Fruit fly (Drosophila melanogaster): ENCODE data around the gene Srx.

Gene Srx

DNA sequence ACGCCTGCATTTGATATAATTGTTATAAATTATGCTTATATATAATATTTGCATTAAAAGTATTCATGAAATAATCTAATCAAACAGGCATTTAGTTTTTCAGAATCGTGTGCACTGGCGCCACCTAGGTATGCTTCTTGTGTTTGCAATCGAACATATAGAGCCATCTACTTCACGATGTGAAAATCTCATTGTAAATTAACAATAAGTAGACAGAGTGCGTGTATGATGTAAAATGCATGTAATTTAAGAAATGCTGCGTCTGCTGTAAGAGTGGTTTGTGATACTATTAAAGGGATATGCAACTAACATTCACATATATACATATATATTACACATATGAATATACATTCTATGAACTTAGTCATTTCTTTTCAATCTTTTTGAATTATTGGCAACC, 36.5 kb upstream of the Srx start:
- TF ChIP-seq CG8159 (tag; optimal IDR thresholded peaks at IDR 0.05) (no peak), EcR (GFP tag; optimal IDR thresholded peaks at IDR 0.05) (no peak), CG32121 (GFP tag; IDR thresholded peaks at IDR 0.05) (no peak), rn (GFP tag; IDR thresholded peaks at IDR 0.05) (no peak), Ets98B (GFP tag; IDR thresholded peaks at IDR 0.05) (no peak), Pif1A (GFP tag; optimal IDR thresholded peaks at IDR 0.05) (no peak), Snoo (tag; optimal IDR thresholded peaks at IDR 0.05) (no peak), CG9948 (tag; optimal IDR thresholded peaks at IDR 0.05) (no peak), CG15710 (tag; optimal IDR thresholded peaks at IDR 0.05) (no peak), CG13204 (GFP tag; optimal IDR thresholded peaks at IDR 0.05) (no peak), gl (tag; optimal IDR thresholded peaks at IDR 0.05) (no peak), CG17806 (tag; optimal IDR thresholded peaks at IDR 0.05) (no peak), CG12605 (GFP tag; IDR thresholded peaks at IDR 0.05) (no peak), CG34367 (tag; optimal IDR thresholded peaks at IDR 0.05) (no peak), CG4496 (GFP tag; IDR thresholded peaks at IDR 0.05) (no peak), fd96Ca (GFP tag; IDR thresholded peaks at IDR 0.05) (no peak), Pif1B (GFP tag; optimal IDR thresholded peaks at IDR 0.05) (no peak), CG8301 (tag; optimal IDR thresholded peaks at IDR 0.05) (no peak), D1 (tag; optimal IDR thresholded peaks at IDR 0.05) (no peak), CG10348 (GFP tag; IDR thresholded peaks at IDR 0.05) (no peak)

DNA sequence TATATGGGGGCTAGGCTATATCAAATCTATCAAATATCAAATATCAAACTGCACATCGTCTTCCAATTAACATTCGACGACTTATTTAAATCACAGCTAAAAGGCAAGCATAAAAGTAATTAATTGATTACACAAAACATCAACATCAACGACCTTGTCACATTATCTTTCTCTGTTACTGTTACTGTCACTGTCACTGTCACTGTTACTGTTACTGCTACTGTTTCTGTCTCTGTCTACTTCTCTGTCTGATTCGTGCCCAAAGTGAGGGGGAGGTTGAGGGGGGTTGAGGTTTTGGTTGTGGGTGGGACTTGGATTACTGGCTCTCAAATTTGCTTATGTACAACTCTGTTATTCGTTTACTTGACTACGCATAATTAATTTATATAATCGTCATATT, 35.3 kb upstream of the Srx start:
- TF ChIP-seq gl (tag; optimal IDR thresholded peaks at IDR 0.05) (no peak), CG4496 (GFP tag; IDR thresholded peaks at IDR 0.05) (0 out of 3 replicates have a peak, but pooled peaks have one; percentile 20)

DNA sequence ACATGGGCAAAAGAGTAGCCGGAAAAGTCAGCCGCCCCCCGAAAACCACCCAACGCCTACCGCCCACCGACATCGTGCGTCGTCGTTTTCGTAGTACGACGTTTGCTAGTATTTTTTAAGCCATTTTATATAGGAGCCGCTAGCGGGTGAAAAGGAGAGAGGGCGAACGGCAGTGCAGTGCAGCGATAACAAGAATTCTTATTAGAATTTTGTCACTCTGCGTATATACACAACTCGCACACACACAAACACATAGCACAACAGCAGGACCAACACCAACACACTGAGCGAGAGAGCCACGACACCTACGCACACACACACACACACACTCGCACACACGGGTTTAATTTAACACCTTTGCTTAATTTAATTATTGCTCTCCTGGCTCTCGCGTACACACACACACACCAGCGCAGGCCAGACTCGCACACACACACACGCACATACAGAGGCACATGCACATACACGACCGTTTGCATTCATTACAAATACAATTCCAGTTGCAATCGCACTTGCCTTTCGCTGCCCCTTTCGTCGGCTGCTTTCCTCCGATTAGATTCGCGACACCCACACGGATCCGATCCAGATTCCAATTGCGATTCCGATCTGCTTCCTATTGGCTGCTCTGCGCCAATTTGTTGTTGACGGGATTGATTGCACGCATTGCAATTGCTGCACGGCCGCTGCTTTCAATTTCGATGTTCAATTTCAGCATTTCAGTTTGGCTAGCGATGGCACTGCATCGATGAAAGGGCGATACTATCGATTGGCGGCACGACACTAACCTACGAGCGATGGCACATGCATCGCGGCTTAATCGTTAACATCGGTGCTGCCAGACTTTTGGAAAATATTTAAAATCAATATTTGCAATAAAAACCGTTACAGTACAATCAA, 29.7 kb upstream of the Srx start, which contains the start of gene Socs16D:
Gene Socs16D, minus strand, starts transcription at position 758 of the 897 bp plus-strand sequence.
- TF ChIP-seq EcR (GFP tag; optimal IDR thresholded peaks at IDR 0.05): peak; percentile 20
- TF ChIP-seq CG17806 (tag; optimal IDR thresholded peaks at IDR 0.05): no peak
- TF ChIP-seq Snoo (tag; optimal IDR thresholded peaks at IDR 0.05): peak; percentile 43
- peak; percentile 7 for TF ChIP-seq CG8301 (tag; optimal IDR thresholded peaks at IDR 0.05)
- TF ChIP-seq D1 (tag; optimal IDR thresholded peaks at IDR 0.05): no peak
- TF ChIP-seq CG13204 (GFP tag; optimal IDR thresholded peaks at IDR 0.05): peak; percentile 18
- peak; percentile 27; the same call in 2 of the 3 replicates for TF ChIP-seq CG4496 (GFP tag; IDR thresholded peaks at IDR 0.05)
- peak; percentile 6; the same call in 1 of the 2 replicates for TF ChIP-seq Ets98B (GFP tag; IDR thresholded peaks at IDR 0.05)
- TF ChIP-seq CG8159 (tag; optimal IDR thresholded peaks at IDR 0.05): no peak
- no peak for TF ChIP-seq CG10348 (GFP tag; IDR thresholded peaks at IDR 0.05)
- TF ChIP-seq CG32121 (GFP tag; IDR thresholded peaks at IDR 0.05): no peak
- peak; percentile 51 for TF ChIP-seq Pif1B (GFP tag; optimal IDR thresholded peaks at IDR 0.05)
- no peak for TF ChIP-seq CG14655 (GFP tag; optimal IDR thresholded peaks at IDR 0.05)

DNA sequence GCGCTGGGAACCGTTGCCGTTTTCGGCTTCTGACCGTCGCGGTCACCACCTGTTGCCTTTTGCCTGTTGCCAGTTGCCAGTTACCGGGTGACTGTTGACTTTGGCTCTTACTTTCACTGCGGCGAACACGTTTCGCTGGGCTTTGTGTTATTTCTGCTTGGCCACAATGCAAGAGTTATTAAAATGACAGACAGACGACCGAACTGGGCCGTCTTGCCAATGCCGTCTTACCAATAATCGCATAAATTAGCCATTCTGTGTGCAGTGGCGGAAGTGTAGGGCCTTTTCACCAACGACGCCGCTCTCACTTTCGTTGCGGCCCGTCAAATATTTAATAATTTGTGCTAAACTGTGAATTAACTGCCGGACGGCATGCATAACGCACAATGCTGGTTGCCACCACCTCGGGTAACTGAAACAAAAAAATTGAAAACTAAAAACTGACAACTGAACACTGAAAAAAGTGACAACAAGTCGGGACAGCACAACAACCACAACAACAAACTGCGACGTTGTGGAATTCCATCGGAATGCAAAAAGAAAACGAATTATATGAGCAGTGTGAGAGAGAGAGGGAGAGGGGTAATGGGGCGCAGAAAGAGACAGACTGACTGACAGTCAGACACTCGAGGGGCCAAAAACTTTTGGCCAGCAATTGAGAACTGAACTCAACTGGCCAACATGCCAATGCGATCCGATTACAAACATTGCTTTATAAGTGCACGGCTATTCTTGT, 28.3 kb upstream of the Srx start:
- no peak for TF ChIP-seq CG4496 (GFP tag; IDR thresholded peaks at IDR 0.05)
- no peak for TF ChIP-seq CG9948 (tag; optimal IDR thresholded peaks at IDR 0.05)
- no peak for TF ChIP-seq Pif1A (GFP tag; optimal IDR thresholded peaks at IDR 0.05)
- no peak for TF ChIP-seq fd96Ca (GFP tag; IDR thresholded peaks at IDR 0.05)
- TF ChIP-seq Ets98B (GFP tag; IDR thresholded peaks at IDR 0.05): no peak
- TF ChIP-seq D1 (tag; optimal IDR thresholded peaks at IDR 0.05): no peak
- TF ChIP-seq CG12605 (GFP tag; IDR thresholded peaks at IDR 0.05): no peak

DNA sequence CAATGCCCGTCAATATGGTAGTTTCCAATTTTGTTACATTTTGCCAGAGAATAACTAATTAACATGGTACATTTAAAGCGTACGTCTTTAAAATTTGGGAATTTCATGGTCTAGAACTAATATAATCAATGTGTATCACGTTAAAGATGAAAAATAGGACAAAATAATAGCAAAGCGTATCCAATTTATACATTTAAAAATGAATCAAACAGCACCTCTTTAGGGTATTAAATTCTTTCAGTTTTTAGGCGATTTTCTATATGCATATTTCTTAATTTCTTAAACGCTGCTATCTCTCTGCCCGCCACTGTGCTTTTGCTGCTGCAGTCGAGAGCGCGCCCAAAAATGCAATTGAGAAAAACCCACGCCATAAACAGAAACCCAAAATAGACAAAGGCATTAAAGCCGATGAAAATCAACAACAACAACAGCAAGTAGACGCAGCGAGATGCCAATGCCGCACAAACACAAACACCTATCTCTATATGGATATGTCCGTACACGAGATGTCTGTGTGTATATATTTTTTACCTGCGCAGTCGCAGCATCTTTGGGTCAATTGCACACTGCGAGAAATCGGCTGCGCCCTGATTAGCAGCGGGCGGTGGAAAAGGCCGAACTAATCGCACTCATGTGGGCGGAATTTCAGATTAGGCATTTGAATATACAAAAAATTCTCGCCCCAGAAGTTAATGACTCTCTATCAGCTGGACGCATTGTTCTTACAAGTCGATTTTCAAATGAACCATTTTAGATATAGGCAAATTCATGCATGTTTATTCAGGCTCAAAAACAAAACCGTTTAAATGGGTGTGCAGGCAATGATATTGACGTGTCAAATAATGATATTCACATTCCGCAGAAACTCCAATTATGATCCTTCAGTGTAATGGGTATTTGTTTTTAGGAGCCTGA, 27.4 kb upstream of the Srx start:
- TF ChIP-seq Ets98B (GFP tag; IDR thresholded peaks at IDR 0.05) (peak; percentile 5; the same call in 1 of the 2 replicates), Snoo (tag; optimal IDR thresholded peaks at IDR 0.05) (peak; percentile 4), CG32121 (GFP tag; IDR thresholded peaks at IDR 0.05) (peak; percentile 48), rn (GFP tag; IDR thresholded peaks at IDR 0.05) (0 out of 2 replicates have a peak, but pooled peaks have one; percentile 22), CG9948 (tag; optimal IDR thresholded peaks at IDR 0.05) (peak; percentile 65), Pif1B (GFP tag; optimal IDR thresholded peaks at IDR 0.05) (peak; percentile 19), CG4496 (GFP tag; IDR thresholded peaks at IDR 0.05) (peak; percentile 65), CG12605 (GFP tag; IDR thresholded peaks at IDR 0.05) (0 out of 2 replicates have a peak, but pooled peaks have one; percentile 8), EcR (GFP tag; optimal IDR thresholded peaks at IDR 0.05) (no peak), CG34367 (tag; optimal IDR thresholded peaks at IDR 0.05) (peak; percentile 57), D1 (tag; optimal IDR thresholded peaks at IDR 0.05) (peak; percentile 70), CG8159 (tag; optimal IDR thresholded peaks at IDR 0.05) (peak; percentile 78), CG14655 (GFP tag; optimal IDR thresholded peaks at IDR 0.05) (peak; percentile 53), CG17806 (tag; optimal IDR thresholded peaks at IDR 0.05) (peak; percentile 61), gl (tag; optimal IDR thresholded peaks at IDR 0.05) (no peak), CG8301 (tag; optimal IDR thresholded peaks at IDR 0.05) (peak; percentile 77), CG10348 (GFP tag; IDR thresholded peaks at IDR 0.05) (peak; percentile 29; the same call in 1 of the 2 replicates), Pif1A (GFP tag; optimal IDR thresholded peaks at IDR 0.05) (peak; percentile 34), CG15710 (tag; optimal IDR thresholded peaks at IDR 0.05) (peak; percentile 63), fd96Ca (GFP tag; IDR thresholded peaks at IDR 0.05) (no peak; the same call in 2 of the 3 replicates), CG13204 (GFP tag; optimal IDR thresholded peaks at IDR 0.05) (no peak)

All from whole organism, pupa.